Worm (Caenorhabditis elegans) whole organism, early embryonic: ENCODE results near the gene Y38E10A.3.

ENCODE experiments used
- B0310.2 ChIP-seq: sonication (generic microtip); optimal IDR thresholded peaks from 2 replicates; lab custom pipeline; 2016; ENCODE audit warnings: mild to moderate bottlenecking, missing genetic modification characterization, missing compliant biosample characterization
- F13C5.2 ChIP-seq: sonication (generic microtip); optimal IDR thresholded peaks from 2 replicates; lab custom pipeline; 2017; ENCODE audit warnings: mild to moderate bottlenecking, missing genetic modification characterization, inconsistent platforms, missing compliant biosample characterization
- ama-1 ChIP-seq: fragments of 150-350 bp; optimal IDR thresholded peaks from 2 replicates; lab custom pipeline; 2014
- ceh-13 ChIP-seq: fragments of 200-800 bp; sonication (Bioruptor generic); optimal IDR thresholded peaks from 2 replicates; lab custom pipeline; 2018; ENCODE audit warnings: mild to moderate bottlenecking, missing genetic modification characterization, missing compliant biosample characterization
- ets-7 ChIP-seq: sonication (generic microtip); optimal IDR thresholded peaks from 2 replicates; lab custom pipeline; 2016; ENCODE audit warnings: missing genotype, missing genetic modification characterization, missing compliant biosample characterization
- flt-1 ChIP-seq: fragments of 200-800 bp; sonication (Bioruptor generic); IDR thresholded peaks from 2 replicates; pipeline ENCODE4 v1.3.6; 2022; ENCODE audit warnings: missing genetic modification characterization, missing compliant biosample characterization
- hmg-4 ChIP-seq: fragments of 200-800 bp; sonication (Bioruptor generic); optimal IDR thresholded peaks from 2 replicates; lab custom pipeline; 2018; ENCODE audit warnings: mild to moderate bottlenecking, missing genetic modification characterization, missing compliant biosample characterization
- pes-1 ChIP-seq: fragments of 200-800 bp; sonication (Bioruptor generic); IDR thresholded peaks from 2 replicates; pipeline ENCODE4 v1.3.6; 2022; ENCODE audit warnings: missing genetic modification reagents, missing genetic modification characterization, missing compliant biosample characterization
- scrt-1 ChIP-seq: fragments of 200-800 bp; sonication (Bioruptor generic); IDR thresholded peaks from 2 replicates; pipeline ENCODE4 v1.3.6; 2022; ENCODE audit warnings: missing genetic modification characterization, missing compliant biosample characterization
- sea-1 ChIP-seq: fragments of 200-800 bp; sonication (Bioruptor generic); conservative IDR thresholded peaks from 2 replicates; pipeline ENCODE4 v1.3.6; 2022; ENCODE audit warnings: missing genetic modification characterization, missing compliant biosample characterization
- tbx-11 ChIP-seq: fragments of 200-800 bp; sonication (Bioruptor generic); IDR thresholded peaks from 2 replicates; pipeline ENCODE4 v1.3.6; 2022; ENCODE audit warnings: missing genetic modification characterization, missing compliant biosample characterization

DNA sequence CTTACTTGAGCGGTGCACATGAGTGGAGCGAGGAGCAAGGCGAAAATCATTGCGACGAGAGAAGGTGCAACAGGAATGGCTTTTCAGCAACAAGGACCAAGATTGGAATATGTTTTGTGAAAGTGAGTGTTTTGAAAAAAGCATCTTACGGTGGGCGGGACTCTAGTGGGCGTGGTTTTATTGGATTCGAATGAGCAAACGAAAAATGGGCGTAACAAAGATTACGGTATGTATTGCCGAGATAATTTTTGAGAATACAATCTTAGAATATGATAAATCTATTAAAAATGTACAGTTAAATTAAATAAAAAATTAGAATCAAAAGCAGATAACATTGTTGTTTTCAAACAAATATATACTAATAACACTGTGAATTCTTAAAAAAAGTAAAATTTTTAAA is 14.4 kb downstream of the Y38E10A.3 start, which contains the start of gene F49C5.12:
- no peak for TF ChIP-seq flt-1
- TF ChIP-seq pes-1 (GFP tag; lab: Robert Waterston, UW) = no peak
- TF ChIP-seq ama-1 (lab: Kevin White, UChicago) = no peak
- TF ChIP-seq ceh-13 (GFP tag; lab: Kevin White, UChicago) = no peak
- TF ChIP-seq sea-1 = no peak
- TF ChIP-seq hmg-4 (GFP tag; lab: Kevin White, UChicago) = no peak
- TF ChIP-seq tbx-11 (GFP tag; lab: Robert Waterston, UW) = no peak
- TF ChIP-seq F13C5.2 = no peak
- no peak for TF ChIP-seq scrt-1 (GFP tag; lab: Robert Waterston, UW)
- TF ChIP-seq ets-7 (tag; lab: Kevin White, UChicago) = no peak
- no peak for TF ChIP-seq B0310.2
